Worm (Caenorhabditis elegans) whole organism, young adult: Measurements from ENCODE around the gene Y66D12A.11.

ENCODE experiments used
- B0261.1 ChIP-seq: sonication (generic microtip); optimal IDR thresholded peaks from 2 replicates; lab custom pipeline; 2016; ENCODE audit warnings: mild to moderate bottlenecking, missing genetic modification characterization, moderate library complexity, missing compliant biosample characterization
- B0336.3 ChIP-seq: fragments of 200-800 bp; sonication (Bioruptor generic); IDR thresholded peaks from 2 replicates; pipeline ENCODE4 v1.3.6; 2022; ENCODE audit warnings: missing genetic modification characterization, missing compliant biosample characterization
- C06A6.2 ChIP-seq: fragments of 200-800 bp; sonication (Bioruptor generic); conservative IDR thresholded peaks from 2 replicates; pipeline ENCODE4 v1.3.6; 2022; ENCODE audit warnings: missing genetic modification characterization, missing compliant biosample characterization
- D2030.7 ChIP-seq: fragments of 200-800 bp; sonication (Bioruptor generic); IDR thresholded peaks from 2 replicates; pipeline ENCODE4 v1.3.6; 2022; ENCODE audit warnings: missing genetic modification reagents, missing genetic modification characterization, missing compliant biosample characterization
- F10E7.11 ChIP-seq: sonication (generic microtip); optimal IDR thresholded peaks from 2 replicates; lab custom pipeline; 2017; ENCODE audit warnings: mild to moderate bottlenecking, missing genetic modification characterization, moderate library complexity, missing compliant biosample characterization
- F23B12.7 ChIP-seq: sonication (generic microtip); optimal IDR thresholded peaks from 2 replicates; lab custom pipeline; 2017; ENCODE audit warnings: missing genetic modification characterization, mild to moderate bottlenecking, missing compliant biosample characterization, antibody characterized with exemption, moderate library complexity; ENCODE audit not compliant: insufficient read depth
- F55B11.4 ChIP-seq: sonication (generic microtip); optimal IDR thresholded peaks from 2 replicates; lab custom pipeline; 2016; ENCODE audit warnings: missing compliant biosample characterization, missing genetic modification characterization, borderline replicate concordance; ENCODE audit not compliant: insufficient read depth
- K12H6.12 ChIP-seq: fragments of 200-800 bp; sonication (Bioruptor generic); optimal IDR thresholded peaks from 2 replicates; lab custom pipeline; 2018; ENCODE audit warnings: mild to moderate bottlenecking, missing genetic modification characterization, missing compliant biosample characterization
- Y53F4B.3 ChIP-seq: fragments of 200-800 bp; sonication (Bioruptor generic); IDR thresholded peaks from 2 replicates; pipeline ENCODE4 v1.3.6; 2022; ENCODE audit warnings: missing genetic modification reagents, missing genetic modification characterization, missing compliant biosample characterization
- Y53G8AR.9 ChIP-seq: fragments of 200-800 bp; sonication (Bioruptor generic); conservative IDR thresholded peaks from 2 replicates; pipeline ENCODE4 v1.3.6; 2022; ENCODE audit warnings: missing genetic modification reagents, missing genetic modification characterization, missing compliant biosample characterization
- aptf-2 ChIP-seq: fragments of 200-800 bp; sonication (Bioruptor generic); conservative IDR thresholded peaks from 2 replicates; pipeline ENCODE4 v1.3.6; 2022; ENCODE audit warnings: missing genetic modification reagents, missing genetic modification characterization, missing compliant biosample characterization
- attf-6 ChIP-seq: fragments of 200-800 bp; sonication (Bioruptor generic); IDR thresholded peaks from 2 replicates; pipeline ENCODE4 v1.3.6; 2022; ENCODE audit warnings: missing genetic modification reagents, missing genetic modification characterization, missing compliant biosample characterization
- bed-2 ChIP-seq: fragments of 200-800 bp; sonication (Bioruptor generic); IDR thresholded peaks from 2 replicates; pipeline ENCODE4 v1.3.6; 2022; ENCODE audit warnings: missing genetic modification reagents, missing genetic modification characterization, missing compliant biosample characterization
- ccch-3 ChIP-seq: fragments of 200-800 bp; sonication (Bioruptor generic); optimal IDR thresholded peaks from 2 replicates; lab custom pipeline; 2018; ENCODE audit warnings: mild to moderate bottlenecking, missing genetic modification characterization, missing compliant biosample characterization
- die-1 ChIP-seq: sonication (generic microtip); optimal IDR thresholded peaks from 2 replicates; lab custom pipeline; 2016; ENCODE audit warnings: missing genotype, mild to moderate bottlenecking, missing genetic modification characterization, missing compliant biosample characterization
- dpl-1 ChIP-seq: fragments of 150-350 bp; optimal IDR thresholded peaks from 2 replicates; lab custom pipeline; 2014; ENCODE audit warnings: missing biosample characterization, missing genetic modification reagents, missing genetic modification characterization
- efl-1 ChIP-seq: fragments of 150-350 bp; optimal IDR thresholded peaks from 2 replicates; lab custom pipeline; 2014; ENCODE audit warnings: missing biosample characterization, missing genetic modification reagents, missing genetic modification characterization
- egrh-3 ChIP-seq: fragments of 200-800 bp; sonication (Bioruptor generic); IDR thresholded peaks from 2 replicates; pipeline ENCODE4 v1.3.6; 2022; ENCODE audit warnings: missing genetic modification reagents, missing genetic modification characterization, missing compliant biosample characterization
- him-1 ChIP-seq: sonication (generic microtip); optimal IDR thresholded peaks from 2 replicates; lab custom pipeline; 2016; ENCODE audit warnings: missing genotype, missing genetic modification reagents, missing genetic modification characterization, missing compliant biosample characterization
- hmg-1.2 ChIP-seq: fragments of 200-800 bp; sonication (Bioruptor generic); IDR thresholded peaks from 2 replicates; pipeline ENCODE4 v1.3.6; 2022; ENCODE audit warnings: missing genetic modification reagents, missing genetic modification characterization, missing compliant biosample characterization
- hrde-1 ChIP-seq: sonication (generic microtip); optimal IDR thresholded peaks from 2 replicates; lab custom pipeline; 2016; ENCODE audit warnings: missing genetic modification characterization, mild to moderate bottlenecking, missing compliant biosample characterization, moderate library complexity, missing genotype, missing genetic modification reagents, borderline replicate concordance
- lag-1 ChIP-seq: fragments of 200-800 bp; sonication (Bioruptor generic); IDR thresholded peaks from 2 replicates; pipeline ENCODE4 v1.3.6; 2022; ENCODE audit warnings: missing genetic modification reagents, missing genetic modification characterization, missing compliant biosample characterization
- lin-26 ChIP-seq: fragments of 200-800 bp; sonication (Bioruptor generic); IDR thresholded peaks from 2 replicates; pipeline ENCODE4 v1.3.6; 2022; ENCODE audit warnings: missing genetic modification reagents, missing genetic modification characterization, missing compliant biosample characterization
- lin-35 ChIP-seq, 3 experiments: fragments of 150-350 bp in 2 of 3; sonication (generic microtip) in 1 of 3; optimal IDR thresholded peaks; 2 replicates each; lab custom pipeline; 2014 to 2018; ENCODE audit warnings: missing biosample characterization in 3 of 3, missing genetic modification characterization in 3 of 3, missing genetic modification reagents in 3 of 3
- lin-54 ChIP-seq: fragments of 200-800 bp; sonication (Bioruptor generic); optimal IDR thresholded peaks from 2 replicates; lab custom pipeline; 2018; ENCODE audit warnings: mild to moderate bottlenecking, missing genetic modification characterization, missing compliant biosample characterization
- lir-1 ChIP-seq: fragments of 200-800 bp; sonication (Bioruptor generic); conservative IDR thresholded peaks from 2 replicates; pipeline ENCODE4 v1.3.6; 2022; ENCODE audit warnings: missing genetic modification reagents, missing genetic modification characterization, missing compliant biosample characterization
- lsl-1 ChIP-seq: fragments of 200-800 bp; sonication (Bioruptor generic); optimal IDR thresholded peaks from 2 replicates; lab custom pipeline; 2018; ENCODE audit warnings: mild to moderate bottlenecking, missing genetic modification characterization, moderate library complexity, missing compliant biosample characterization
- madf-6 ChIP-seq: fragments of 200-800 bp; sonication (Bioruptor generic); IDR thresholded peaks from 2 replicates; pipeline ENCODE4 v1.3.6; 2022; ENCODE audit warnings: missing genetic modification reagents, missing genetic modification characterization, missing compliant biosample characterization
- mcd-1 ChIP-seq: fragments of 200-800 bp; sonication (Bioruptor generic); IDR thresholded peaks from 2 replicates; pipeline ENCODE4 v1.3.6; 2022; ENCODE audit warnings: missing genetic modification reagents, missing genetic modification characterization, missing compliant biosample characterization
- mes-4 ChIP-seq: sonication (generic microtip); optimal IDR thresholded peaks from 2 replicates; lab custom pipeline; 2016; ENCODE audit warnings: missing genotype, missing genetic modification characterization, missing compliant biosample characterization
- mxl-1 ChIP-seq: sonication (generic microtip); optimal IDR thresholded peaks from 2 replicates; lab custom pipeline; 2016; ENCODE audit warnings: missing genetic modification characterization, missing compliant biosample characterization
- nfyb-1 ChIP-seq: fragments of 200-800 bp; sonication (Bioruptor generic); IDR thresholded peaks from 2 replicates; pipeline ENCODE4 v1.3.6; 2022; ENCODE audit warnings: missing genetic modification reagents, missing genetic modification characterization, missing compliant biosample characterization
- somi-1 ChIP-seq: fragments of 200-800 bp; sonication (Bioruptor generic); optimal IDR thresholded peaks from 2 replicates; lab custom pipeline; 2018; ENCODE audit warnings: mild to moderate bottlenecking, missing genetic modification characterization, missing compliant biosample characterization
- unc-130 ChIP-seq: sonication (generic microtip); optimal IDR thresholded peaks from 2 replicates; lab custom pipeline; 2016; ENCODE audit warnings: missing genetic modification reagents, missing genetic modification characterization, missing compliant biosample characterization
- unc-62 ChIP-seq: fragments of 150-350 bp; optimal IDR thresholded peaks from 2 replicates; lab custom pipeline; 2014; ENCODE audit warnings: missing biosample characterization, missing genetic modification reagents, missing genetic modification characterization
- xnd-1 ChIP-seq: sonication (generic microtip); optimal IDR thresholded peaks from 2 replicates; lab custom pipeline; 2016; ENCODE audit warnings: missing genotype, missing genetic modification reagents, missing genetic modification characterization, missing compliant biosample characterization
- zfh-2 ChIP-seq: fragments of 200-800 bp; sonication (Bioruptor generic); conservative IDR thresholded peaks from 2 replicates; pipeline ENCODE4 v1.3.6; 2022; ENCODE audit warnings: missing genetic modification reagents, missing genetic modification characterization, missing compliant biosample characterization
- ztf-18 ChIP-seq: sonication (generic microtip); optimal IDR thresholded peaks from 2 replicates; lab custom pipeline; 2016; ENCODE audit warnings: missing genotype, mild to moderate bottlenecking, missing genetic modification characterization, missing compliant biosample characterization
- ztf-26 ChIP-seq: sonication (generic microtip); optimal IDR thresholded peaks from 2 replicates; lab custom pipeline; 2017; ENCODE audit warnings: missing genetic modification characterization, missing compliant biosample characterization
- ztf-6 ChIP-seq: fragments of 200-800 bp; sonication (Bioruptor generic); IDR thresholded peaks from 2 replicates; pipeline ENCODE4 v1.3.6; 2022; ENCODE audit warnings: missing genetic modification reagents, missing genetic modification characterization, missing compliant biosample characterization

Gene Y66D12A.11

DNA sequence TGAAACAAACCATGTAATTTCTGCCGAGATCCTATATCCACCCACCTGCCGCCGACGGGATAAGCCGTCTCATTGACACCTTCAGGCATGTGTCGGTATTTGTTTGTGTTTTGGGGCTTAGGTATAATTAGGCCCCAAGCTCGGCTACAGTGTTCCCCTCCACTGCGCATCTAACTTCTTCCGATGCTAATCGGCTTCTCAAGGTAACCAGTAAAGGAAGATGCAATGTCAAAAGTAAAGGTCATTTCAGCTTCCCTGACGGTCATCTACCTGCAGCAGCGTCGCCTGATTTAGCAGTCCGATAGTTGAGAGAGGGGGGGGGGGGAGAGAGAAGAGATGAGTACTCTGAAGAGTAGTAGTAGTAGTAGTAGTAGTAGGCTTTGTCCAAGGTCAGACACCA lies 5.0 kb upstream of the Y66D12A.11 start:
- TF ChIP-seq attf-6 (GFP tag; lab: Robert Waterston, UW) (no peak), D2030.7 (no peak), ztf-26 (tag; lab: Kevin White, UChicago) (no peak)

DNA sequence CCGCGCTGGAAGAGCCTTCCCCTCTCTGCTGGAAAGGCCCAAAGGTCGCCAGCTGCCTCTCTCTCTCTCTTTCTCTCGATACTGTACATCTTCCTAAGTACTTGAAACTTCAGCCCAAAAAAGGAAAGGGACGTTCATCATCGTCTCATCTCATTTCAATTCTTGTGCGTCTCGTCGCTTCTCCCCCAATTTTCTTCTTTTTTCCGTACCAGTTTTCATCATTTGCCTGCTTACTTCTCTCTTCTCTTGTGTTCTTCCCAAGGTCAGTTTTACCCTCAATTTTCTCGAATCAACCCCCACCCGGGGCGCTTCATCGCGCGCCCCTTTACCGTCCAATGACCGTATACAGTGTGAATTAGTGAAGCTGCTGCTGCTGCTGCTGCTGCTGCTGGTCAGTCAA lies 3.6 kb upstream of the Y66D12A.11 start:
- TF ChIP-seq hrde-1 (tag; lab: Kevin White, UChicago) (no peak), mes-4 (no peak), efl-1 (no peak), ztf-6 (GFP tag; lab: Robert Waterston, UW) (no peak), B0261.1 (tag; lab: Kevin White, UChicago) (no peak), F10E7.11 (tag; lab: Kevin White, UChicago) (no peak), xnd-1 (no peak), lin-26 (0 out of 2 replicates have a peak, but pooled peaks have one; percentile 37), mxl-1 (no peak), unc-130 (GFP tag; lab: Kevin White, UChicago) (no peak), die-1 (tag; lab: Kevin White, UChicago) (no peak), lir-1 (GFP tag; lab: Robert Waterston, UW) (no peak), B0336.3 (GFP tag; lab: Robert Waterston, UW) (no peak), D2030.7 (no peak), bed-2 (GFP tag; lab: Robert Waterston, UW) (no peak), zfh-2 (GFP tag; lab: Robert Waterston, UW) (peak; percentile 48; the same call in 1 of the 2 replicates)
- TF ChIP-seq, all 124 proteins: peak for 2

DNA sequence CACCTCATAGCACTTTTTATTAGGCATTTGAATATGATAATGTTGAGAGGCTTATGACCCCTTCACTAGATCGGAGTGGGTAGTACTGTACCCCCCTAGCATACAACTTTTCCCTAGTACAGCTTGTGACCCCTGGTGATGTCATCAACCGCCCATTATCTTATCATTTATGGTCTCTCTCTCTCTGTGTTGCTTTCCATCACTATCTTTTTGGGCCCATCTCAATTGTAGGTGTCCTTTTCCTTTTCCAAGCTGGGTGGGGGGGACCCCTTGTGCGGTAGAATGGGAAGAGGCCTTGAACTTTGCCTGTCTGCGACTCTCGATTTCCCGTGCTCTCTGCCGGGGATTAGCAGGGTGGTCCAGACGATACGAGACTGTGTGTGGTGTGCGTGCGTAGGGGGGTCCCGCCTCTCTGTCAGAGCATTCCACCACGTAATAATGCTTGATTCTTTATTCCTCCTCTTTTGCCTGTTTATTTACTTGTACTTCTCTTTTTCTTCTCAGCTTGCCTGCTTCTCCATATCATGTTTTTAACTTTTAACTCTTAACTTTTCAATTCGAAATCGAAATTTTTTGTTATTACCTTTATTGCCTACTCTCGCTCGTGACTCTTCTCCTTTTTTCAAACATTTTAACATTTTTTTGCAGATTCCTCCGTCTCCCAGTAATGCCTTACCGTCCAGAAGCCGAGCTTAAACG lies 2.6 kb upstream of the Y66D12A.11 start, which contains the start of gene ztf-29:
Gene ztf-29, plus strand, starts transcription at position 649 of the 699 bp plus-strand sequence.
- no peak for TF ChIP-seq Y53G8AR.9
- TF ChIP-seq nfyb-1, result 0 out of 2 replicates have a peak, but pooled peaks have one; percentile 38
- TF ChIP-seq madf-6 (GFP tag; lab: Robert Waterston, UW), result no peak
- TF ChIP-seq aptf-2 (GFP tag; lab: Robert Waterston, UW), result no peak
- peak; percentile 48 for TF ChIP-seq hmg-1.2

DNA sequence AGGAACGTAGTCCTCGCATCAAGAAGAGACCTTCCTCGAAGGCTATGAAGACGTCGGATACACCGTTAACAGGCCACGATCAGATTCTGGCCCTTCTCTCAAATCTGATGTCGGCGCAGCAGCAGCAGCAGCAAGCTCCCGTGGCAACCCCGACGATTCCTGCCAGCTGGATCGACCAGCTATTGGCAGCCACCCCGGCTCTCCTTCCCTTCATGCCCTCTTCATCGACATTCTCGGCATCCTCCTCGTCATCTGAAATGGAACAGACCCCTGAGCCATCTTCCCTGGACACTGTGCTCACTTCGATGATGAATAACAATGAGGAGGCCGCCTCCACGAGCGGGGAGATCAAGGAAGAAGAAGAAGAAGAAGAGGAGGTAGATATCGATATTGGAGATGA lies 1.7 kb upstream of the Y66D12A.11 start:
- TF ChIP-seq egrh-3 (GFP tag; lab: Robert Waterston, UW) (peak; percentile 22; the same call in 1 of the 2 replicates), madf-6 (GFP tag; lab: Robert Waterston, UW) (no peak), zfh-2 (GFP tag; lab: Robert Waterston, UW) (peak; percentile 54; the same call in 1 of the 2 replicates)

DNA sequence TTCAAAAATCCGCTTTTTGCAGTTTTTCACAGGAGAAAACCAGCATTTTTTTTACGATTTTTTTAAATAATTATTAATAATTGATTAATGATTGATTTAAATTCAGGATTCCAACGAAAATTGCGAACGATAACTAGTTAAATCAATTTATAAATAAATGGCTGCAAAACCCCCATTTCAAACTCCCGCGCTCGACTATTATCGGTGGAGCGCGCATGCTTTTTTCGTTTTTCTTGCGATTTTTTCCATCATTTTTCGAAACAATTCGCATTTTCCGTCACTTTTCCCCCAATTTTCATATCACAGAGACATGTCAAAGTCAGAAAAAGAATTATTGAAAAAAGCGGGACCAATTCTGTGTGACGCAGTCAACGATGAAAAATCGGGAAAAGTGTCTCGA lies 2.3 kb downstream of the Y66D12A.11 start, which contains the start of gene Y66D12A.10:
Gene Y66D12A.10, plus strand, starts transcription at position 273 of the 400 bp plus-strand sequence.
- TF ChIP-seq ccch-3 (GFP tag; lab: Kevin White, UChicago), result no peak
- peak in 1 of 3 experiments; percentile 84 for TF ChIP-seq lin-35 (GFP tag; optimal IDR thresholded peaks at IDR 0.05; lab: Kevin White, UChicago)
- no peak for TF ChIP-seq aptf-2 (GFP tag; lab: Robert Waterston, UW)
- TF ChIP-seq efl-1, result peak; percentile 79
- no peak for TF ChIP-seq ztf-6 (GFP tag; lab: Robert Waterston, UW)
- TF ChIP-seq F10E7.11 (tag; lab: Kevin White, UChicago), result no peak
- TF ChIP-seq Y53F4B.3 (GFP tag; lab: Robert Waterston, UW), result no peak
- no peak for TF ChIP-seq lag-1
- no peak for TF ChIP-seq C06A6.2 (GFP tag; lab: Robert Waterston, UW)
- TF ChIP-seq mcd-1, result peak; percentile 87
- peak; percentile 68 for TF ChIP-seq dpl-1
- TF ChIP-seq him-1, result no peak
- TF ChIP-seq Y53G8AR.9, result no peak
- no peak for TF ChIP-seq F55B11.4 (tag; lab: Kevin White, UChicago)
- no peak for TF ChIP-seq ztf-18
- TF ChIP-seq lin-54 (GFP tag; lab: Kevin White, UChicago), result peak; percentile 94
- TF ChIP-seq lsl-1, result no peak
- TF ChIP-seq somi-1 (GFP tag; lab: Kevin White, UChicago), result no peak
- no peak for TF ChIP-seq K12H6.12 (tag; lab: Kevin White, UChicago)
- TF ChIP-seq nfyb-1, result no peak
- TF ChIP-seq B0261.1 (tag; lab: Kevin White, UChicago), result no peak
- no peak for TF ChIP-seq unc-62
- TF ChIP-seq F23B12.7 (tag; lab: Kevin White, UChicago), result peak; percentile 23
